Worm (Caenorhabditis elegans) whole organism, late embryonic: Measurements from ENCODE around the gene F07C4.10.

Experiments
- F13H6.1 ChIP-seq: sonication (generic microtip); optimal IDR thresholded peaks from 2 replicates; lab custom pipeline; 2016; ENCODE audit warnings: missing genetic modification characterization, missing compliant biosample characterization
- K02D7.2 ChIP-seq: sonication (generic microtip); optimal IDR thresholded peaks from 2 replicates; lab custom pipeline; 2017; ENCODE audit warnings: mild to moderate bottlenecking, missing genetic modification characterization, missing compliant biosample characterization
- K09A11.1 ChIP-seq: sonication (generic microtip); optimal IDR thresholded peaks from 2 replicates; lab custom pipeline; 2017; ENCODE audit warnings: antibody characterized with exemption, mild to moderate bottlenecking, missing genetic modification characterization, missing compliant biosample characterization; ENCODE audit not compliant: insufficient read depth
- T23F11.4 ChIP-seq: fragments of 200-800 bp; sonication (Bioruptor generic); optimal IDR thresholded peaks from 2 replicates; lab custom pipeline; 2018; ENCODE audit warnings: mild to moderate bottlenecking, missing genetic modification characterization, missing compliant biosample characterization
- ceh-18 ChIP-seq: sonication (generic microtip); optimal IDR thresholded peaks from 2 replicates; lab custom pipeline; 2016; ENCODE audit warnings: missing genetic modification characterization, missing compliant biosample characterization
- ceh-19 ChIP-seq: fragments of 200-800 bp; sonication (Bioruptor generic); optimal IDR thresholded peaks from 2 replicates; lab custom pipeline; 2018; ENCODE audit warnings: mild to moderate bottlenecking, missing genetic modification characterization, missing compliant biosample characterization
- ceh-2 ChIP-seq: sonication (generic microtip); optimal IDR thresholded peaks from 2 replicates; lab custom pipeline; 2016; ENCODE audit warnings: missing genotype, missing genetic modification characterization, missing compliant biosample characterization
- ceh-24 ChIP-seq: sonication (generic microtip); optimal IDR thresholded peaks from 2 replicates; lab custom pipeline; 2016; ENCODE audit warnings: mild to moderate bottlenecking, missing genetic modification characterization, missing compliant biosample characterization
- ceh-34 ChIP-seq: sonication (generic microtip); optimal IDR thresholded peaks from 2 replicates; lab custom pipeline; 2016; ENCODE audit warnings: mild to moderate bottlenecking, missing genetic modification characterization, missing compliant biosample characterization
- ceh-6 ChIP-seq: fragments of 200-800 bp; sonication (Bioruptor generic); optimal IDR thresholded peaks from 2 replicates; lab custom pipeline; 2018; ENCODE audit warnings: mild to moderate bottlenecking, missing genetic modification characterization, missing compliant biosample characterization
- ceh-9 ChIP-seq: sonication (generic microtip); optimal IDR thresholded peaks from 2 replicates; lab custom pipeline; 2016; ENCODE audit warnings: mild to moderate bottlenecking, missing genetic modification characterization, inconsistent platforms, missing compliant biosample characterization
- dve-1 ChIP-seq: sonication (generic microtip); optimal IDR thresholded peaks from 2 replicates; lab custom pipeline; 2017; ENCODE audit warnings: antibody characterized with exemption, mild to moderate bottlenecking, missing genetic modification characterization, missing compliant biosample characterization
- elt-2 ChIP-seq: sonication (generic microtip); optimal IDR thresholded peaks from 2 replicates; lab custom pipeline; 2016; ENCODE audit warnings: missing genetic modification reagents, missing genetic modification characterization, missing compliant biosample characterization
- ets-4 ChIP-seq: sonication (generic microtip); optimal IDR thresholded peaks from 2 replicates; lab custom pipeline; 2016; ENCODE audit warnings: missing genetic modification characterization, missing compliant biosample characterization
- eyg-1 ChIP-seq: sonication (generic microtip); optimal IDR thresholded peaks from 2 replicates; lab custom pipeline; 2016; ENCODE audit warnings: missing genotype, missing genetic modification characterization, missing compliant biosample characterization
- fkh-6 ChIP-seq: sonication (generic microtip); optimal IDR thresholded peaks from 2 replicates; lab custom pipeline; 2016; ENCODE audit warnings: missing genetic modification characterization, missing compliant biosample characterization
- lim-6 ChIP-seq: sonication (generic microtip); optimal IDR thresholded peaks from 2 replicates; lab custom pipeline; 2016; ENCODE audit warnings: missing genetic modification characterization, missing compliant biosample characterization
- madf-2 ChIP-seq: sonication (generic microtip); optimal IDR thresholded peaks from 2 replicates; lab custom pipeline; 2017; ENCODE audit warnings: missing genetic modification characterization, missing compliant biosample characterization
- mec-3 ChIP-seq: sonication (generic microtip); optimal IDR thresholded peaks from 2 replicates; lab custom pipeline; 2016; ENCODE audit warnings: borderline replicate concordance, missing genetic modification characterization, missing compliant biosample characterization
- npax-4 ChIP-seq: sonication (generic microtip); optimal IDR thresholded peaks from 2 replicates; lab custom pipeline; 2016; ENCODE audit warnings: missing genetic modification characterization, missing compliant biosample characterization
- pax-1 ChIP-seq: fragments of 150-350 bp; optimal IDR thresholded peaks from 2 replicates; lab custom pipeline; 2014; ENCODE audit warnings: missing biosample characterization, missing genetic modification characterization
- pha-2 ChIP-seq: sonication (generic microtip); optimal IDR thresholded peaks from 2 replicates; lab custom pipeline; 2017; ENCODE audit warnings: mild to moderate bottlenecking, missing genetic modification characterization, missing compliant biosample characterization
- pha-4 ChIP-seq: fragments of 150-350 bp; optimal IDR thresholded peaks from 2 replicates; lab custom pipeline; 2018; ENCODE audit warnings: missing biosample characterization, missing genetic modification reagents, missing genetic modification characterization
- pros-1 ChIP-seq: fragments of 150-350 bp; optimal IDR thresholded peaks from 2 replicates; lab custom pipeline; 2014; ENCODE audit warnings: missing biosample characterization, missing genetic modification reagents, missing genetic modification characterization
- sox-2 ChIP-seq: fragments of 200-800 bp; sonication (Bioruptor generic); IDR thresholded peaks from 2 replicates; pipeline ENCODE4 v1.3.6; 2022; ENCODE audit warnings: missing genetic modification reagents, missing genetic modification characterization, missing compliant biosample characterization
- unc-3 ChIP-seq, 2 experiments: fragments of 200-800 bp in 1 of 2; sonication (Bioruptor generic) in 1 of 2; sonication (generic microtip) in 1 of 2; conservative IDR thresholded peaks in 1 of 2; optimal IDR thresholded peaks in 1 of 2; 2 replicates each; pipeline versions ENCODE4 v1.3.6 to Lab custom; 2016 to 2022; ENCODE audit warnings: missing compliant biosample characterization in 2 of 2, missing genetic modification characterization in 2 of 2, missing genetic modification reagents in 1 of 2
- unc-55 ChIP-seq: sonication (generic microtip); optimal IDR thresholded peaks from 2 replicates; lab custom pipeline; 2017; ENCODE audit warnings: missing biosample characterization, missing genetic modification reagents, missing genetic modification characterization
- unc-86 ChIP-seq: sonication (generic microtip); optimal IDR thresholded peaks from 2 replicates; lab custom pipeline; 2016; ENCODE audit warnings: missing genetic modification characterization, missing compliant biosample characterization

The F07C4.10 gene

ce11 chrV:7624652-7625051 lies 15.0 kb downstream of the F07C4.10 start, which contains the start of gene grsp-4:
grsp-4 (plus strand) TSS chrV:7624952.
- TF ChIP-seq pros-1 (tag; lab: Kevin White, UChicago) (no peak), elt-2 (tag; lab: Kevin White, UChicago) (no peak), K02D7.2 (tag; lab: Kevin White, UChicago) (no peak), ceh-18 (tag; lab: Kevin White, UChicago) (no peak), T23F11.4 (GFP tag; lab: Kevin White, UChicago) (no peak)

- TF ChIP-seq K09A11.1 (tag; lab: Kevin White, UChicago), result no peak
- TF ChIP-seq lim-6 (tag; lab: Kevin White, UChicago), result no peak
- no peak for TF ChIP-seq ceh-2 (tag; lab: Kevin White, UChicago)
- no peak for TF ChIP-seq ceh-6 (GFP tag; lab: Kevin White, UChicago)
- TF ChIP-seq pha-2 (tag; lab: Kevin White, UChicago), result no peak
- no peak for TF ChIP-seq fkh-6 (tag; lab: Kevin White, UChicago)
- TF ChIP-seq unc-55 (GFP tag; lab: Kevin White, UChicago), result no peak
Measured at ce11 chrV:7624152-7624551, 15.5 kb downstream of the F07C4.10 start, which contains the start of gene C50E3.13. C50E3.13 (minus strand) TSS chrV:7624252.

- TF ChIP-seq dve-1 (tag; lab: Kevin White, UChicago), result no peak
- no peak for TF ChIP-seq eyg-1
Measured at ce11 chrV:7622011-7622465, 17.6 kb downstream of the F07C4.10 start, which contains the start of gene C50E3.12. C50E3.12 (minus strand) TSS chrV:7622061.

ce11 chrV:7618114-7618513 lies 21.6 kb downstream of the F07C4.10 start, which contains the start of gene C50E3.15:
C50E3.15 (plus strand) TSS chrV:7618414.
- TF ChIP-seq ceh-9 (no peak), npax-4 (tag; lab: Kevin White, UChicago) (no peak)
- TF ChIP-seq, all 69 proteins: peak for 0

ce11 chrV:7612044-7612443 lies 27.6 kb downstream of the F07C4.10 start, which contains the start of gene clec-215:
clec-215 (plus strand) TSS chrV:7612344.
- TF ChIP-seq fkh-6 (tag; lab: Kevin White, UChicago), result no peak

ce11 chrV:7609698-7610420 lies 29.8 kb downstream of the F07C4.10 start, which contains the start of the genes folt-3 and clec-214:
folt-3 (minus strand) TSS chrV:7609748.
clec-214 (plus strand) TSS chrV:7610370.
- TF ChIP-seq elt-2 (tag; lab: Kevin White, UChicago), result no peak
- TF ChIP-seq madf-2 (tag; lab: Kevin White, UChicago), result no peak
- TF ChIP-seq unc-86 (tag; lab: Kevin White, UChicago), result no peak
- no peak for TF ChIP-seq ceh-19 (GFP tag; lab: Kevin White, UChicago)
- no peak for TF ChIP-seq ets-4 (tag; lab: Kevin White, UChicago)
- TF ChIP-seq pha-4 (tag; lab: Kevin White, UChicago), result no peak
- no peak for TF ChIP-seq eyg-1
- no peak for TF ChIP-seq K09A11.1 (tag; lab: Kevin White, UChicago)
- TF ChIP-seq mec-3, result no peak
- no peak for TF ChIP-seq unc-3 (GFP tag; conservative IDR thresholded peaks at IDR 0.05; lab: Robert Waterston, UW)
- no peak for TF ChIP-seq unc-3 (tag; optimal IDR thresholded peaks at IDR 0.05; lab: Kevin White, UChicago)
- no peak for TF ChIP-seq F13H6.1
- no peak for TF ChIP-seq ceh-24 (tag; lab: Kevin White, UChicago)
- TF ChIP-seq sox-2 (GFP tag; lab: Robert Waterston, UW), result no peak
- TF ChIP-seq pax-1 (tag; lab: Kevin White, UChicago), result no peak
- no peak for TF ChIP-seq ceh-34 (tag; lab: Kevin White, UChicago)
